Worm (Caenorhabditis elegans) whole organism, midembryonic: ENCODE measurements around the gene irg-8.

Experiments used
- cog-1 ChIP-seq: sonication (generic microtip); optimal IDR thresholded peaks from 2 replicates; lab custom pipeline; 2016; ENCODE audit warnings: missing genetic modification characterization, missing compliant biosample characterization
- klf-2 ChIP-seq: fragments of 200-800 bp; sonication (Bioruptor generic); conservative IDR thresholded peaks from 2 replicates; pipeline ENCODE4 v1.3.6; 2022; ENCODE audit warnings: missing genetic modification reagents, missing genetic modification characterization, missing compliant biosample characterization
- med-1 ChIP-seq: sonication (generic microtip); optimal IDR thresholded peaks from 2 replicates; lab custom pipeline; 2017; ENCODE audit warnings: missing genetic modification characterization, mild to moderate bottlenecking, missing compliant biosample characterization, antibody characterized with exemption, missing genetic modification reagents; ENCODE audit not compliant: insufficient read depth
- ref-1 ChIP-seq: fragments of 200-800 bp; sonication (Bioruptor generic); conservative IDR thresholded peaks from 2 replicates; pipeline ENCODE4 v1.3.6; 2022; ENCODE audit warnings: missing genetic modification reagents, missing genetic modification characterization, missing compliant biosample characterization
- tab-1 ChIP-seq: fragments of 200-800 bp; sonication (Bioruptor generic); IDR thresholded peaks from 2 replicates; pipeline ENCODE4 v1.3.6; 2022; ENCODE audit warnings: missing genetic modification characterization, missing compliant biosample characterization
- ztf-29 ChIP-seq: fragments of 200-800 bp; sonication (Bioruptor generic); IDR thresholded peaks from 2 replicates; pipeline ENCODE4 v1.3.6; 2022; ENCODE audit warnings: missing genetic modification reagents, missing genetic modification characterization, missing compliant biosample characterization

ce11 chrV:373192-373591 lies 44.3 kb downstream of the irg-8 start:
- TF ChIP-seq klf-2 (GFP tag; lab: Robert Waterston, UW) (no peak), ztf-29 (GFP tag; lab: Robert Waterston, UW) (no peak), med-1 (GFP tag; lab: Kevin White, UChicago) (no peak), tab-1 (no peak), cog-1 (tag; lab: Kevin White, UChicago) (no peak), ref-1 (no peak)
